Fruit fly (Drosophila melanogaster) whole organism, embryonic: ENCODE data around the gene vari.
A peak's percentile ranks its signal among the peaks of the same experiment; 100 is the strongest.

Experiments
- Aef1 ChIP-seq: fragments of 200-800 bp; sonication (Bioruptor generic); IDR thresholded peaks from 3 replicates; pipeline ENCODE4 v1.3.6; 2022; ENCODE audit warnings: missing biosample characterization, missing genetic modification characterization
- CG10979 ChIP-seq: fragments of 200-800 bp; sonication (Bioruptor generic); optimal IDR thresholded peaks from 2 replicates; lab custom pipeline; 2018; ENCODE audit warnings: missing biosample characterization, mild to moderate bottlenecking, missing genetic modification characterization, moderate library complexity
- CG1233 ChIP-seq: fragments of 200-800 bp; sonication (Bioruptor generic); optimal IDR thresholded peaks from 4 replicates; lab custom pipeline; 2018; ENCODE audit warnings: missing biosample characterization, mild to moderate bottlenecking, missing genetic modification characterization
- CG42726 ChIP-seq: fragments of 200-800 bp; sonication (Bioruptor generic); IDR thresholded peaks from 2 replicates; pipeline ENCODE4 v1.3.6; 2022; ENCODE audit warnings: missing biosample characterization, missing genetic modification characterization; ENCODE audit not compliant: partially characterized antibody
- Doc3 ChIP-seq: fragments of 200-800 bp; sonication (Bioruptor generic); IDR thresholded peaks from 3 replicates; pipeline ENCODE4 v1.3.6; 2022; ENCODE audit warnings: missing biosample characterization, missing genetic modification characterization; ENCODE audit not compliant: partially characterized antibody
- HLH54F ChIP-seq: fragments of 200-800 bp; sonication (Bioruptor generic); optimal IDR thresholded peaks from 3 replicates; lab custom pipeline; 2016; ENCODE audit warnings: missing biosample characterization, missing genetic modification characterization
- Pdp1 ChIP-seq, 2 experiments: fragments of 200-800 bp; sonication (Bioruptor generic); optimal IDR thresholded peaks; 3 replicates each; lab custom pipeline; 2016; ENCODE audit warnings: missing biosample characterization in 2 of 2, missing genetic modification characterization in 2 of 2, mild to moderate bottlenecking in 1 of 2, moderate library complexity in 1 of 2
- lmd ChIP-seq: fragments of 200-800 bp; sonication (Bioruptor generic); IDR thresholded peaks from 2 replicates; pipeline ENCODE4 v1.3.6; 2022; ENCODE audit warnings: missing biosample characterization, missing genetic modification characterization
- sima ChIP-seq: fragments of 200-800 bp; sonication (Bioruptor generic); optimal IDR thresholded peaks from 2 replicates; lab custom pipeline; 2016; ENCODE audit warnings: missing biosample characterization, missing genetic modification characterization
- sqz ChIP-seq: fragments of 200-800 bp; sonication (Bioruptor generic); optimal IDR thresholded peaks from 3 replicates; lab custom pipeline; 2018; ENCODE audit warnings: missing biosample characterization, mild to moderate bottlenecking, missing genetic modification characterization

DNA sequence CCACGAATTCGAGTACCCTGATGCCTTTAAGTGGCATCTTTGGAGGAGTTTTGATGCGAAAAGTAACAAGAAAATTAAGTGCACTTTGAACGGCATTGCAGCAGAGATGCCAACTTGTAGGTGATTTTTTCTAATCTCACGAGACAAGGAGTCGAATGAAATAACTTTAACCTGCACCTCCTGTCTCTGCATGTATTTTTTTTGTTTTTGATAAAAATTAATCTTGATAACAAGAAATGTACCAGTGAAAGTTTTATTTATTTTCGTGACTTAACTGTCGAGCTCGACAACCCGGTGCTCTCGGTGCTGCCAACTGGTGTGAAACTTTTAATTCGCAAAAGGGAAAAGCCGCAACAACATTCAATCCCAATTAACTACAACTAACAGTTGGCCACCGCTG lies 44.7 kb downstream of the vari start, which contains the start of the genes Amacr and Ns4:
- TF ChIP-seq lmd (GFP tag; lab: Robert Waterston, UW) (peak; percentile 64; the same call in 1 of the 2 replicates), sqz (GFP tag; lab: Kevin White, UChicago) (no peak), Doc3 (GFP tag; lab: Robert Waterston, UW) (peak; percentile 49; the same call in 2 of the 3 replicates), sima (GFP tag; lab: Kevin White, UChicago) (no peak), CG10979 (tag; lab: Kevin White, UChicago) (peak; percentile 25), Aef1 (peak; percentile 25; the same call in 2 of the 3 replicates), CG1233 (no peak), Pdp1 (GFP tag; optimal IDR thresholded peaks at IDR 0.05; lab: Kevin White, UChicago) (peak; percentile 50 to 56), CG42726 (no peak), HLH54F (GFP tag; lab: Kevin White, UChicago) (peak; percentile 75)
